Fruit fly (Drosophila melanogaster) whole organism, embryonic: ENCODE data around the gene CG14820.

Experiments used
- Abd-B ChIP-seq: fragments of 200-800 bp; sonication (Bioruptor generic); optimal IDR thresholded peaks from 2 replicates; lab custom pipeline; 2018; ENCODE audit warnings: missing biosample characterization, mild to moderate bottlenecking, missing genetic modification characterization, moderate library complexity
- Antp ChIP-seq: fragments of 200-800 bp; sonication (Bioruptor generic); optimal IDR thresholded peaks from 3 replicates; lab custom pipeline; 2016; ENCODE audit warnings: missing biosample characterization, missing genetic modification characterization
- Atf-2 ChIP-seq: fragments of 200-800 bp; sonication (Bioruptor generic); optimal IDR thresholded peaks from 2 replicates; lab custom pipeline; 2016; ENCODE audit warnings: missing biosample characterization, missing genetic modification characterization
- Awh ChIP-seq: fragments of 200-800 bp; sonication (Bioruptor generic); IDR thresholded peaks from 2 replicates; pipeline ENCODE4, ENCODE4 v1.3.6; 2022; ENCODE audit warnings: missing biosample characterization, missing genetic modification characterization
- B-H2 ChIP-seq: fragments of 200-800 bp; sonication (Bioruptor generic); optimal IDR thresholded peaks from 2 replicates; lab custom pipeline; 2018; ENCODE audit warnings: missing biosample characterization, mild to moderate bottlenecking, missing genetic modification characterization
- CG10274 ChIP-seq: fragments of 200-800 bp; sonication (Bioruptor generic); optimal IDR thresholded peaks from 3 replicates; lab custom pipeline; 2017; ENCODE audit warnings: missing biosample characterization, mild to moderate bottlenecking, missing genetic modification characterization
- CG11723 ChIP-seq: fragments of 200-800 bp; sonication (Bioruptor generic); optimal IDR thresholded peaks from 2 replicates; lab custom pipeline; 2017; ENCODE audit warnings: missing biosample characterization, mild to moderate bottlenecking, missing genetic modification characterization
- CG13123 ChIP-seq: fragments of 200-800 bp; sonication (Bioruptor generic); optimal IDR thresholded peaks from 2 replicates; lab custom pipeline; 2016; ENCODE audit warnings: missing biosample characterization, missing genetic modification characterization
- CG13287 ChIP-seq: fragments of 200-800 bp; sonication (Bioruptor generic); IDR thresholded peaks from 2 replicates; pipeline ENCODE4 v1.3.6; 2022; ENCODE audit warnings: missing biosample characterization, missing genetic modification characterization; ENCODE audit not compliant: partially characterized antibody
- CG18619 ChIP-seq: fragments of 200-800 bp; sonication (Bioruptor generic); optimal IDR thresholded peaks from 3 replicates; lab custom pipeline; 2017; ENCODE audit warnings: missing biosample characterization, mild to moderate bottlenecking, missing genetic modification characterization
- CG2116 ChIP-seq: fragments of 200-800 bp; sonication (Bioruptor generic); optimal IDR thresholded peaks from 3 replicates; lab custom pipeline; 2018; ENCODE audit warnings: missing biosample characterization, mild to moderate bottlenecking, missing genetic modification characterization
- CG2889 ChIP-seq: fragments of 200-800 bp; sonication (Bioruptor generic); IDR thresholded peaks from 3 replicates; pipeline ENCODE4 v1.3.6; 2022; ENCODE audit warnings: missing biosample characterization, missing genetic modification characterization
- CG30431 ChIP-seq: fragments of 200-800 bp; sonication (Bioruptor generic); optimal IDR thresholded peaks from 2 replicates; lab custom pipeline; 2017; ENCODE audit warnings: missing biosample characterization, missing genetic modification characterization
- CG6813 ChIP-seq: fragments of 200-800 bp; sonication (Bioruptor generic); optimal IDR thresholded peaks from 2 replicates; lab custom pipeline; 2017; ENCODE audit warnings: missing biosample characterization, missing genetic modification characterization, mild to moderate bottlenecking, moderate library complexity, missing genetic modification reagents
- CG8281 ChIP-seq: fragments of 200-800 bp; sonication (Bioruptor generic); optimal IDR thresholded peaks from 2 replicates; lab custom pipeline; 2018; ENCODE audit warnings: missing biosample characterization, mild to moderate bottlenecking, missing genetic modification characterization, moderate library complexity
- CG9215 ChIP-seq: fragments of 200-800 bp; sonication (Bioruptor generic); IDR thresholded peaks from 2 replicates; pipeline ENCODE4 v1.3.6; 2022; ENCODE audit warnings: missing biosample characterization, missing genetic modification characterization
- CTCF ChIP-seq: fragments of 200-800 bp; sonication (Bioruptor generic); optimal IDR thresholded peaks from 2 replicates; lab custom pipeline; 2017; ENCODE audit warnings: missing biosample characterization, mild to moderate bottlenecking, missing genetic modification characterization, moderate library complexity
- Deaf1 ChIP-seq: fragments of 200-800 bp; optimal IDR thresholded peaks from 3 replicates; lab custom pipeline; 2019; ENCODE audit warnings: missing biosample characterization, mild to moderate bottlenecking, missing genetic modification characterization, moderate library complexity
- Drgx ChIP-seq: fragments of 200-800 bp; sonication (Bioruptor generic); IDR thresholded peaks from 2 replicates; pipeline ENCODE4 v1.3.6; 2022; ENCODE audit warnings: missing biosample characterization, missing genetic modification characterization
- Ets97D ChIP-seq: fragments of 200-800 bp; sonication (Bioruptor generic); optimal IDR thresholded peaks from 3 replicates; lab custom pipeline; 2016; ENCODE audit warnings: missing biosample characterization, missing genetic modification characterization
- Fer1 ChIP-seq: fragments of 200-800 bp; sonication (Bioruptor generic); optimal IDR thresholded peaks from 2 replicates; lab custom pipeline; 2017; ENCODE audit warnings: missing biosample characterization, mild to moderate bottlenecking, missing genetic modification characterization
- Fer2 ChIP-seq: fragments of 200-800 bp; sonication (Bioruptor generic); optimal IDR thresholded peaks from 2 replicates; lab custom pipeline; 2018; ENCODE audit warnings: missing biosample characterization, mild to moderate bottlenecking, missing genetic modification characterization, moderate library complexity
- Mrtf ChIP-seq: fragments of 200-800 bp; sonication (Bioruptor generic); IDR thresholded peaks from 3 replicates; pipeline ENCODE4 v1.3.6; 2022; ENCODE audit warnings: missing biosample characterization, missing genetic modification characterization
- NK7.1 ChIP-seq: fragments of 200-800 bp; sonication (Bioruptor generic); optimal IDR thresholded peaks from 3 replicates; lab custom pipeline; 2016; ENCODE audit warnings: missing biosample characterization, missing genetic modification characterization
- Nf-YB ChIP-seq: fragments of 200-800 bp; sonication (Bioruptor generic); optimal IDR thresholded peaks from 3 replicates; lab custom pipeline; 2019; ENCODE audit warnings: missing biosample characterization, mild to moderate bottlenecking, missing genetic modification characterization, moderate library complexity
- Nf-YC ChIP-seq: fragments of 200-800 bp; optimal IDR thresholded peaks from 3 replicates; lab custom pipeline; 2019; ENCODE audit warnings: missing biosample characterization, mild to moderate bottlenecking, missing genetic modification characterization, moderate library complexity
- Optix ChIP-seq: fragments of 200-800 bp; sonication (Bioruptor generic); IDR thresholded peaks from 3 replicates; pipeline ENCODE4 v1.3.6; 2022; ENCODE audit warnings: missing biosample characterization, missing genetic modification characterization
- bowl ChIP-seq: fragments of 200-800 bp; sonication (Bioruptor generic); IDR thresholded peaks from 2 replicates; pipeline ENCODE4 v1.3.6; 2022; ENCODE audit warnings: missing biosample characterization, missing genetic modification characterization
- corto ChIP-seq: fragments of 200-800 bp; sonication (Bioruptor generic); optimal IDR thresholded peaks from 2 replicates; lab custom pipeline; 2016; ENCODE audit warnings: missing biosample characterization, mild to moderate bottlenecking, missing genetic modification characterization, moderate library complexity
- dan ChIP-seq: fragments of 200-800 bp; sonication (Bioruptor generic); IDR thresholded peaks from 2 replicates; pipeline ENCODE4 v1.3.6; 2022; ENCODE audit warnings: missing biosample characterization, missing genetic modification characterization
- hth ChIP-seq: fragments of >200 bp; optimal IDR thresholded peaks from 2 replicates; lab custom pipeline; 2017; ENCODE audit warnings: inconsistent platforms
- inv ChIP-seq: fragments of 200-800 bp; sonication (Bioruptor generic); IDR thresholded peaks from 2 replicates; pipeline ENCODE4 v1.3.6; 2022; ENCODE audit warnings: missing biosample characterization, missing genetic modification characterization; ENCODE audit not compliant: partially characterized antibody
- kni ChIP-seq: fragments of 200-800 bp; sonication (Bioruptor generic); optimal IDR thresholded peaks from 3 replicates; lab custom pipeline; 2017; ENCODE audit warnings: mild to moderate bottlenecking, missing biosample characterization, missing genetic modification reagents, missing genetic modification characterization
- luna ChIP-seq: fragments of 200-800 bp; sonication (Bioruptor generic); optimal IDR thresholded peaks from 2 replicates; lab custom pipeline; 2016; ENCODE audit warnings: missing biosample characterization, missing genetic modification characterization
- sc ChIP-seq, 3 experiments: fragments of >200 bp in 2 of 3; fragments of 200-800 bp in 1 of 3; sonication (Bioruptor generic) in 1 of 3; optimal IDR thresholded peaks; 2 replicates in 2 of 3; 3 replicates in 1 of 3; lab custom pipeline; 2017; ENCODE audit warnings: mild to moderate bottlenecking in 1 of 3, missing biosample characterization in 1 of 3, missing genetic modification characterization in 1 of 3, missing genetic modification reagents in 1 of 3
- sr ChIP-seq: fragments of 200-800 bp; sonication (Bioruptor generic); IDR thresholded peaks from 3 replicates; pipeline ENCODE4 v1.3.6; 2022; ENCODE audit warnings: missing biosample characterization, missing genetic modification characterization
- vfl ChIP-seq: fragments of 200-800 bp; sonication (Bioruptor generic); optimal IDR thresholded peaks from 2 replicates; lab custom pipeline; 2016; ENCODE audit warnings: missing biosample characterization, missing genetic modification characterization
- zen2 ChIP-seq: fragments of 200-800 bp; sonication (Bioruptor generic); IDR thresholded peaks from 3 replicates; pipeline ENCODE4 v1.3.6; 2022; ENCODE audit warnings: missing biosample characterization, missing genetic modification characterization; ENCODE audit not compliant: partially characterized antibody
- zfh2 ChIP-seq: fragments of 200-800 bp; sonication (Bioruptor generic); optimal IDR thresholded peaks from 2 replicates; lab custom pipeline; 2016; ENCODE audit warnings: missing biosample characterization, missing genetic modification characterization

The CG14820 gene

dm6 chr3L:6925843-6926242 lies 6.9 kb upstream of the CG14820 start (continued):
- no peak for TF ChIP-seq CG30431 (GFP tag; lab: Kevin White, UChicago)
- no peak for TF ChIP-seq zfh2
- no peak for TF ChIP-seq sr (GFP tag; lab: Robert Waterston, UW)
- TF ChIP-seq vfl (GFP tag; lab: Kevin White, UChicago): no peak
- TF ChIP-seq luna (GFP tag; lab: Kevin White, UChicago): no peak
- TF ChIP-seq Awh: 0 out of 2 replicates have a peak, but pooled peaks have one; percentile 10
- TF ChIP-seq, all 482 proteins: peak for 17

DNA sequence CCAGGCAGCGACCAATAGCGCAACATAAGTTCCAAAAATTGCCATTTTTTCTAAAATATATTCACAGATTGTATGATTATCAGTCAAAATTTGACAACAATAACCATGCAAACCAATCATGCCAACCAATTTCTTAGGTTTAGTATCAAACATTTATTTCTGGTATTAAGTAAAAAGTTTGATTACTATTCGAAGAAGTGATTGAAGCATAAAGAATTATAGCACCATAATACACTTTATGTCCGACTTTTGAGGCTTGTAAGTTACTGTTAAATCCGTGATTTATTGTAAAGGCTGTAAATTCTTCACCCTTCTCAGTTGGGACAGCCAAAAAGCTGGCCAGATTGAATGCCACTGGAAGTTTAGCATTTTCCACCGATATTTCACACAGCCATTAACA lies 876 bp upstream of the CG14820 start, which contains the start of gene CG45413:
Gene CG45413, minus strand, starts transcription at position 101 of the 400 bp plus-strand sequence.
- no peak for TF ChIP-seq CG6813
- no peak for TF ChIP-seq zen2 (GFP tag; lab: Robert Waterston, UW)
- no peak for TF ChIP-seq CG13123 (GFP tag; lab: Kevin White, UChicago)
- TF ChIP-seq CG18619 (GFP tag; lab: Kevin White, UChicago): no peak
- TF ChIP-seq CG11723 (GFP tag; lab: Kevin White, UChicago): no peak
- no peak for TF ChIP-seq CG13287 (GFP tag; lab: Robert Waterston, UW)
- no peak for TF ChIP-seq Abd-B (GFP tag; lab: Kevin White, UChicago)
- no peak for TF ChIP-seq CG8281 (tag; lab: Kevin White, UChicago)
- TF ChIP-seq hth (lab: Kevin White, UChicago): no peak
- no peak for TF ChIP-seq NK7.1 (GFP tag; lab: Kevin White, UChicago)
- TF ChIP-seq corto (GFP tag; lab: Kevin White, UChicago): no peak
- TF ChIP-seq Fer1: no peak
- no peak for TF ChIP-seq bowl (GFP tag; lab: Robert Waterston, UW)
- TF ChIP-seq inv (GFP tag; lab: Robert Waterston, UW): no peak
- TF ChIP-seq dan (GFP tag; lab: Robert Waterston, UW): no peak
- TF ChIP-seq Ets97D (GFP tag; lab: Kevin White, UChicago): no peak
- TF ChIP-seq CG2116 (GFP tag; lab: Kevin White, UChicago): no peak

DNA sequence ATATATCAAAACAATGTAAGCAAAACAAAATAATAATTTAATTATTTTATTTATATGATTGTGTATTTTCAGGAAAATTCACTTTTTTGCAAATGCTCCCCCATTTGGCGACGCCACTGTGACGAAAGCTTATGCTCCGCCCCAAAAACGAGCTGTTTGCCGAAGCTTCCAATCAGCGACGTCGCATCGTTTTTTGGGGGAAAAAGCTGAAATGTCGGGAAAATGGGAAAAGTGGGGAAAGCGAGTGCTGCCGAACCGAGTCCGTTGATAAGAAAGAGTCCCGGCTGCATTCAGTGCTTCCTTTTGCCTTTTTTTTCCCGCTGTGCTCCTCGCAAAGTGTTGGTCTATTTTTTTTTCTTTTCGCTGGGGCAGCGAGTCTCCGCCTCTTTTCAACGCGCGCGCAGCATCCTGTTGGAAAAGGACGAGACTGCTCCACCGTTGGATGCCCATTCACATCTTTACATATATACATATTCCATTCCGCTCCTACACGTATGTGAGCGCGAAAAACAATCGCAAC lies 2.1 kb downstream of the CG14820 start:
- TF ChIP-seq Nf-YB (GFP tag; lab: Kevin White, UChicago) (peak; percentile 81), Drgx (GFP tag; lab: Robert Waterston, UW) (peak; percentile 45), Awh (no peak), Fer2 (tag; lab: Kevin White, UChicago) (no peak), CG2889 (0 out of 3 replicates have a peak, but pooled peaks have one; percentile 24), Mrtf (0 out of 3 replicates have a peak, but pooled peaks have one; percentile 22), kni (GFP tag; lab: Kevin White, UChicago) (no peak), CG9215 (GFP tag; lab: Robert Waterston, UW) (no peak), sc (optimal IDR thresholded peaks at IDR 0.05; lab: Kevin White, UChicago) (no peak), sc (GFP tag; optimal IDR thresholded peaks at IDR 0.05; lab: Kevin White, UChicago) (no peak), Deaf1 (tag; lab: Kevin White, UChicago) (peak; percentile 82), CTCF (no peak), Atf-2 (GFP tag; lab: Kevin White, UChicago) (no peak), CG10274 (GFP tag; lab: Kevin White, UChicago) (no peak), Optix (GFP tag; lab: Robert Waterston, UW) (0 out of 3 replicates have a peak, but pooled peaks have one; percentile 15), Nf-YC (tag; lab: Kevin White, UChicago) (peak; percentile 89), B-H2 (GFP tag; lab: Kevin White, UChicago) (no peak), Antp (GFP tag; lab: Kevin White, UChicago) (no peak)
